ENCODE assay signal across 2 worm cellular contexts in the genomic region with DNA sequence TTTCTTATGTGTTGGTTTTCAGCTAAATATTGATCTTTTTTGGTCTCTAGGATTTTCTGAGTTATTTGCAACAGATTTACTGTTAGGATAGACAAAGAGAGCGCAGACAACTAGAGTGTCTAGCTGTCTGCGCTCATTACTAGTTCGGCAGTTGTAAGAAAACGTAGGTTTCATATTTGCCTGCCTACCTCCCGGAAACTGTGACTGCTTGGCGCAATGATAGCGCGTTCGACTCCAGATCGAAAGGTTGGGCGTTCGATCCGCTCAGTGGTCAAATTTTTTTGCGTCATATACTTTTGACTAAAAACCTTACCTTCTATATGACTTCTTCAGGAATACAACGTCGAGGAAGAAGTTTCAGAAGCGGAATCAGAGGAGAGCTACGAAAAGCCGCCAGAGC.
TF ChIP-seq lines count a peak whose summit lies in the region.

No protein-coding gene starts in this region.

TF ChIP-seq in whole organism, L4 larva, 104 proteins besides CTCF, POLR2A, EP300 and RAD21:
- no peak for TF ChIP-seq snpc-1.2 (GFP tag; IDR thresholded peaks at IDR 0.05; lab: Robert Waterston, UW)
- peak; percentile 42; the same call in 1 of the 2 replicates for TF ChIP-seq egl-43 (GFP tag; IDR thresholded peaks at IDR 0.05; lab: Robert Waterston, UW)
- TF ChIP-seq mdt-29 (GFP tag; IDR thresholded peaks at IDR 0.05; lab: Robert Waterston, UW) = no peak
- no peak for TF ChIP-seq Y5F2A.4 (GFP tag; optimal IDR thresholded peaks at IDR 0.05; lab: Kevin White, UChicago)
- TF ChIP-seq daf-16 (GFP tag; optimal IDR thresholded peaks at IDR 0.05; lab: Kevin White, UChicago) = no peak
- TF ChIP-seq daf-16 (tag; optimal IDR thresholded peaks at IDR 0.05; lab: Kevin White, UChicago) = no peak
- no peak for TF ChIP-seq ceh-82 (tag; optimal IDR thresholded peaks at IDR 0.05; lab: Kevin White, UChicago)
- peak in 1 of 2 experiments; percentile 89 for TF ChIP-seq unc-62 (GFP tag; optimal IDR thresholded peaks at IDR 0.05 in 1 of 2; lab: Kevin White, UChicago)
- TF ChIP-seq unc-62 (tag; optimal IDR thresholded peaks at IDR 0.05; lab: Kevin White, UChicago) = no peak
- TF ChIP-seq tag-97 (GFP tag; IDR thresholded peaks at IDR 0.05; lab: Robert Waterston, UW) = no peak
- no peak for TF ChIP-seq fkh-10 (GFP tag; optimal IDR thresholded peaks at IDR 0.05; lab: Kevin White, UChicago)
- no peak for TF ChIP-seq nhr-76 (tag; optimal IDR thresholded peaks at IDR 0.05; lab: Kevin White, UChicago)
- TF ChIP-seq F44E2.7 (GFP tag; IDR thresholded peaks at IDR 0.05; lab: Robert Waterston, UW) = no peak

TF ChIP-seq in whole organism, young adult, 124 proteins besides CTCF, POLR2A, EP300 and RAD21:
- TF ChIP-seq aptf-2 (GFP tag; conservative IDR thresholded peaks at IDR 0.05; lab: Robert Waterston, UW) (no peak), rpc-1 (optimal IDR thresholded peaks at IDR 0.05; lab: Kevin White, UChicago) (peak; percentile 46), rpc-1 (tag; optimal IDR thresholded peaks at IDR 0.05; lab: Kevin White, UChicago) (peak; percentile 69), lin-54 (GFP tag; optimal IDR thresholded peaks at IDR 0.05; lab: Kevin White, UChicago) (no peak), B0261.1 (tag; optimal IDR thresholded peaks at IDR 0.05; lab: Kevin White, UChicago) (peak; percentile 57), nhr-179 (tag; optimal IDR thresholded peaks at IDR 0.05; lab: Kevin White, UChicago) (no peak), unc-130 (GFP tag; optimal IDR thresholded peaks at IDR 0.05; lab: Kevin White, UChicago) (no peak), ama-1 (optimal IDR thresholded peaks at IDR 0.05; lab: Kevin White, UChicago) (no peak), ama-1 (GFP tag; optimal IDR thresholded peaks at IDR 0.05; lab: Kevin White, UChicago) (no peak), unc-62 (GFP tag; optimal IDR thresholded peaks at IDR 0.05; lab: Kevin White, UChicago) (no peak), tbp1 (GFP tag; optimal IDR thresholded peaks at IDR 0.05; lab: Kevin White, UChicago) (peak; percentile 80), xnd-1 (tag; optimal IDR thresholded peaks at IDR 0.05; lab: Kevin White, UChicago) (no peak)
TF ChIP-seq in whole organism, young adult: peak in this region for 3.
